Worm (Caenorhabditis elegans) whole organism, L3 larva: ENCODE data around the gene nhr-110.
A peak's percentile ranks its signal among the peaks of the same experiment; 100 is the strongest.

Experiments used
- ZK546.5 ChIP-seq: sonication (generic microtip); optimal IDR thresholded peaks from 2 replicates; lab custom pipeline; 2017; ENCODE audit warnings: missing biosample characterization, missing genetic modification characterization
- aly-2 ChIP-seq: fragments of 150-350 bp; optimal IDR thresholded peaks from 2 replicates; lab custom pipeline; 2014; ENCODE audit warnings: missing biosample characterization, missing genetic modification characterization
- ama-1 ChIP-seq: fragments of 150-350 bp; optimal IDR thresholded peaks from 2 replicates; lab custom pipeline; 2018
- ceh-16 ChIP-seq: sonication (generic microtip); optimal IDR thresholded peaks from 2 replicates; lab custom pipeline; 2017; ENCODE audit warnings: missing biosample characterization, missing genetic modification characterization
- ceh-9 ChIP-seq: sonication (generic microtip); optimal IDR thresholded peaks from 2 replicates; lab custom pipeline; 2018; ENCODE audit warnings: missing biosample characterization, missing genetic modification characterization
- daf-12 ChIP-seq: fragments of 150-350 bp; optimal IDR thresholded peaks from 2 replicates; lab custom pipeline; 2014; ENCODE audit warnings: missing biosample characterization, missing genetic modification reagents, missing genetic modification characterization
- egl-27 ChIP-seq: sonication (generic microtip); optimal IDR thresholded peaks from 4 replicates; lab custom pipeline; 2017; ENCODE audit warnings: missing biosample characterization, missing genetic modification reagents, missing genetic modification characterization
- elt-1 ChIP-seq: fragments of 150-350 bp; optimal IDR thresholded peaks from 2 replicates; lab custom pipeline; 2014; ENCODE audit warnings: missing biosample characterization, missing genetic modification characterization
- elt-2 ChIP-seq: sonication (generic microtip); optimal IDR thresholded peaks from 2 replicates; lab custom pipeline; 2016; ENCODE audit warnings: missing genetic modification reagents, mild to moderate bottlenecking, missing genetic modification characterization, missing compliant biosample characterization
- elt-3 ChIP-seq, 3 experiments: fragments of 150-350 bp in 1 of 3; sonication (generic microtip) in 2 of 3; optimal IDR thresholded peaks; 2 replicates in 2 of 3; 4 replicates in 1 of 3; lab custom pipeline; 2014 to 2017; ENCODE audit warnings: missing biosample characterization in 3 of 3, missing genetic modification characterization in 3 of 3
- eor-1 ChIP-seq, 2 experiments: fragments of 150-350 bp; optimal IDR thresholded peaks; 2 replicates each; lab custom pipeline; 2014 to 2018; ENCODE audit warnings: missing biosample characterization in 2 of 2, missing genetic modification characterization in 2 of 2
- fkh-10 ChIP-seq: sonication (generic microtip); optimal IDR thresholded peaks from 2 replicates; lab custom pipeline; 2017; ENCODE audit warnings: missing biosample characterization, missing genetic modification reagents, missing genetic modification characterization
- fos-1 ChIP-seq: fragments of 150-350 bp; optimal IDR thresholded peaks from 2 replicates; lab custom pipeline; 2014; ENCODE audit warnings: missing biosample characterization, missing genetic modification characterization
- lsy-12 ChIP-seq: sonication (generic microtip); optimal IDR thresholded peaks from 2 replicates; lab custom pipeline; 2016; ENCODE audit warnings: mild to moderate bottlenecking, missing genetic modification characterization, missing compliant biosample characterization
- mdl-1 ChIP-seq: fragments of 150-350 bp; optimal IDR thresholded peaks from 2 replicates; lab custom pipeline; 2014; ENCODE audit warnings: missing biosample characterization, missing genetic modification characterization
- mml-1 ChIP-seq: fragments of 150-350 bp; sonication (generic microtip); optimal IDR thresholded peaks from 3 replicates; lab custom pipeline; 2014; ENCODE audit warnings: missing biosample characterization, missing genetic modification characterization
- nfya-1 ChIP-seq: sonication (generic microtip); optimal IDR thresholded peaks from 2 replicates; lab custom pipeline; 2017; ENCODE audit warnings: missing genetic modification characterization, mild to moderate bottlenecking, missing compliant biosample characterization, antibody characterized with exemption, moderate library complexity; ENCODE audit not compliant: insufficient read depth
- nhr-11 ChIP-seq: fragments of 150-350 bp; optimal IDR thresholded peaks from 2 replicates; lab custom pipeline; 2014; ENCODE audit warnings: missing biosample characterization, missing genetic modification characterization
- nhr-12 ChIP-seq: fragments of 150-350 bp; optimal IDR thresholded peaks from 2 replicates; lab custom pipeline; 2014; ENCODE audit warnings: missing biosample characterization, missing genetic modification characterization
- nhr-23 ChIP-seq: fragments of 150-350 bp; optimal IDR thresholded peaks from 2 replicates; lab custom pipeline; 2014; ENCODE audit warnings: missing biosample characterization, missing genetic modification reagents, missing genetic modification characterization
- nhr-237 ChIP-seq: fragments of 150-350 bp; optimal IDR thresholded peaks from 2 replicates; lab custom pipeline; 2014; ENCODE audit warnings: missing biosample characterization, missing genetic modification characterization
- nhr-25 ChIP-seq: sonication (generic microtip); optimal IDR thresholded peaks from 2 replicates; lab custom pipeline; 2017; ENCODE audit warnings: missing biosample characterization, missing genetic modification characterization
- nhr-28 ChIP-seq: fragments of 150-350 bp; optimal IDR thresholded peaks from 2 replicates; lab custom pipeline; 2014; ENCODE audit warnings: missing biosample characterization, missing genetic modification characterization
- nhr-43 ChIP-seq: sonication (generic microtip); optimal IDR thresholded peaks from 2 replicates; lab custom pipeline; 2016; ENCODE audit warnings: mild to moderate bottlenecking, missing genetic modification characterization, missing compliant biosample characterization; ENCODE audit not compliant: poor library complexity, severe bottlenecking
- nhr-67 ChIP-seq: fragments of 150-350 bp; optimal IDR thresholded peaks from 2 replicates; lab custom pipeline; 2014; ENCODE audit warnings: missing biosample characterization, missing genetic modification characterization
- nhr-76 ChIP-seq: fragments of 150-350 bp; sonication (generic microtip); optimal IDR thresholded peaks from 5 replicates; lab custom pipeline; 2014; ENCODE audit warnings: missing biosample characterization, missing genetic modification characterization
- nhr-77 ChIP-seq: fragments of 150-350 bp; optimal IDR thresholded peaks from 2 replicates; lab custom pipeline; 2014; ENCODE audit warnings: missing biosample characterization, missing genetic modification characterization
- pha-4 ChIP-seq: fragments of 150-350 bp; optimal IDR thresholded peaks from 2 replicates; lab custom pipeline; 2014; ENCODE audit warnings: missing biosample characterization, missing genetic modification reagents, missing genetic modification characterization
- pqm-1 ChIP-seq: fragments of 150-350 bp; optimal IDR thresholded peaks from 2 replicates; lab custom pipeline; 2017; ENCODE audit warnings: missing biosample characterization, missing genetic modification characterization, inconsistent platforms
- sea-2 ChIP-seq: fragments of 150-350 bp; sonication (generic microtip); optimal IDR thresholded peaks from 4 replicates; lab custom pipeline; 2014; ENCODE audit warnings: missing biosample characterization, missing genetic modification reagents, missing genetic modification characterization
- skn-1 ChIP-seq: fragments of 150-350 bp; optimal IDR thresholded peaks from 2 replicates; lab custom pipeline; 2014; ENCODE audit warnings: missing biosample characterization, missing genetic modification characterization
- tbx-2 ChIP-seq: sonication (generic microtip); optimal IDR thresholded peaks from 2 replicates; lab custom pipeline; 2016; ENCODE audit warnings: mild to moderate bottlenecking, missing genetic modification characterization, missing compliant biosample characterization
- unc-39 ChIP-seq: sonication (generic microtip); optimal IDR thresholded peaks from 4 replicates; lab custom pipeline; 2017; ENCODE audit warnings: missing biosample characterization, missing genetic modification characterization
- unc-62 ChIP-seq: fragments of 150-350 bp; sonication (generic microtip); optimal IDR thresholded peaks from 4 replicates; lab custom pipeline; 2014; ENCODE audit warnings: missing biosample characterization, missing genetic modification reagents, missing genetic modification characterization
- ztf-4 ChIP-seq: fragments of 150-350 bp; optimal IDR thresholded peaks from 2 replicates; lab custom pipeline; 2014; ENCODE audit warnings: missing biosample characterization, missing genetic modification characterization

nhr-110 gene

ce11 chrV:1635859-1636258 is 11.6 kb upstream of the nhr-110 start, which contains the start of gene str-222:
TSS of gene str-222 (plus strand) at chrV:1636159.
- TF ChIP-seq sea-2 (no peak), elt-3 (tag; optimal IDR thresholded peaks at IDR 0.05; lab: Kevin White, UChicago) (no peak), nhr-237 (tag; lab: Kevin White, UChicago) (no peak), nhr-77 (tag; lab: Kevin White, UChicago) (no peak), nhr-12 (no peak), aly-2 (tag; lab: Kevin White, UChicago) (no peak), fkh-10 (no peak), mdl-1 (no peak), ceh-16 (tag; lab: Kevin White, UChicago) (no peak), eor-1 (tag; optimal IDR thresholded peaks at IDR 0.05; lab: Kevin White, UChicago) (no peak), ceh-9 (no peak)

ce11 chrV:1631717-1632116 is 7.5 kb upstream of the nhr-110 start, which contains the start of gene irld-17:
TSS of gene irld-17 (plus strand) at chrV:1632017.
- TF ChIP-seq ceh-16 (tag; lab: Kevin White, UChicago), result no peak
- no peak for TF ChIP-seq aly-2 (tag; lab: Kevin White, UChicago)
- no peak for TF ChIP-seq mml-1 (tag; lab: Kevin White, UChicago)
- no peak for TF ChIP-seq daf-12 (tag; lab: Kevin White, UChicago)
- no peak for TF ChIP-seq lsy-12 (tag; lab: Kevin White, UChicago)
- TF ChIP-seq unc-39, result no peak
- no peak for TF ChIP-seq elt-3 (tag; optimal IDR thresholded peaks at IDR 0.05; lab: Kevin White, UChicago)
- no peak for TF ChIP-seq nhr-25 (tag; lab: Kevin White, UChicago)
- TF ChIP-seq nhr-23 (tag; lab: Kevin White, UChicago), result no peak
- TF ChIP-seq nhr-76 (tag; lab: Kevin White, UChicago), result no peak
- TF ChIP-seq tbx-2 (tag; lab: Kevin White, UChicago), result no peak
- TF ChIP-seq elt-1 (tag; lab: Kevin White, UChicago), result no peak
- no peak for TF ChIP-seq eor-1 (tag; optimal IDR thresholded peaks at IDR 0.05; lab: Kevin White, UChicago)
- no peak for TF ChIP-seq unc-62 (GFP tag; lab: Kevin White, UChicago)
- no peak for TF ChIP-seq ztf-4 (tag; lab: Kevin White, UChicago)
- TF ChIP-seq elt-2 (tag; lab: Kevin White, UChicago), result no peak

- no peak for TF ChIP-seq mml-1 (tag; lab: Kevin White, UChicago)
- no peak for TF ChIP-seq ama-1 (lab: Kevin White, UChicago)
- no peak for TF ChIP-seq nhr-11
- no peak for TF ChIP-seq nhr-77 (tag; lab: Kevin White, UChicago)
- TF ChIP-seq nhr-67 (tag; lab: Kevin White, UChicago), result no peak
- TF ChIP-seq pha-4 (tag; lab: Kevin White, UChicago), result no peak
- TF ChIP-seq nhr-43, result no peak
- no peak for TF ChIP-seq tbx-2 (tag; lab: Kevin White, UChicago)
- no peak for TF ChIP-seq nhr-12
- TF ChIP-seq egl-27 (tag; lab: Kevin White, UChicago), result no peak
These were observed 6.9 kb upstream of the nhr-110 start, which contains the start of gene Y46H3D.8 for ce11 chrV:1631148-1631547. TSS of gene Y46H3D.8 (minus strand) at chrV:1631248.

ce11 chrV:1629329-1629728 is 5.1 kb upstream of the nhr-110 start, which contains the start of gene nhr-238:
TSS of gene nhr-238 (minus strand) at chrV:1629432.
- TF ChIP-seq fkh-10 (no peak), elt-3 (tag; optimal IDR thresholded peaks at IDR 0.05; lab: Kevin White, UChicago) (no peak), nhr-77 (tag; lab: Kevin White, UChicago) (peak; percentile 66), nhr-28 (tag; lab: Kevin White, UChicago) (peak; percentile 50), ZK546.5 (tag; lab: Kevin White, UChicago) (peak; percentile 47), pha-4 (tag; lab: Kevin White, UChicago) (peak; percentile 11), aly-2 (tag; lab: Kevin White, UChicago) (no peak)

ce11 chrV:1627269-1627668 is 3.0 kb upstream of the nhr-110 start:
- TF ChIP-seq skn-1 (tag; lab: Kevin White, UChicago) (peak; percentile 39), nhr-25 (tag; lab: Kevin White, UChicago) (peak; percentile 57), fos-1 (tag; lab: Kevin White, UChicago) (no peak), nhr-43 (peak; percentile 78), nhr-23 (tag; lab: Kevin White, UChicago) (peak; percentile 49), pqm-1 (tag; lab: Kevin White, UChicago) (no peak), nfya-1 (tag; lab: Kevin White, UChicago) (peak; percentile 18), pha-4 (tag; lab: Kevin White, UChicago) (peak; percentile 54), nhr-77 (tag; lab: Kevin White, UChicago) (peak; percentile 44)
